Worm (Caenorhabditis elegans): Measurements from ENCODE around the gene T11F9.21.
"Not testable (repeated sequence)": the region's sequence is repeated elsewhere in the genome, so short reads cannot be mapped to it uniquely, and the experiment has no call there.

DNA sequence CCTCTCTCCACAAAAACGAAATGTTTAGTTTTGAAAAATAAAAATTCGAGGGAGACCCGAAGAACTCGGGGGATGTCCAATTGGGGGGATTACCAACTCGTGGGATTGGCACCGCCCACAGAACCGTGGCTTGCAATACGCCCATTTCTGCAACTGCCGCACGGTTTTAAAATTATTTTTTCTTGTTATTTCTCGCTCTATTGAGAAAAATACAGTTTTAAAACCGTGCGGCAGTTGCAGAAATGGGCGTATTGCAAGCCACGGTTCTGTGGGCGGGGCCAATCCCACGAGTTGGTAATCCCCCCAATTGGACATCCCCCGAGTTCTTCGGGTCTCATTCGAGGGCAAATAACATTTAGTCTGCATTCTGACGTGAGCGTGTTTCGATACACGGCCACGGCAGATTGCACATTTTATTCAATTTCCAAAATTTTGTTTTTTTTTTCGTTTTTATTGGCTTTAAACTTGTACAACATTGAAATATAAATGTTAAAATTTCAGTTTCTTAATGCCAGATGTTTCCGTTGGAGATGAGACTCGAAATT lies 12.4 kb downstream of the T11F9.21 start, which contains the start of the genes C55A6.1 and C55A6.10:
- TF ChIP-seq aly-1 (tag; optimal IDR thresholded peaks at IDR 0.05); ceh-13 (GFP tag; optimal IDR thresholded peaks at IDR 0.05); flt-1 (GFP tag; IDR thresholded peaks at IDR 0.05); B0310.2 (tag; optimal IDR thresholded peaks at IDR 0.05); ama-1 (optimal IDR thresholded peaks at IDR 0.05); hnd-1 (tag; optimal IDR thresholded peaks at IDR 0.05); tra-4 (tag; optimal IDR thresholded peaks at IDR 0.05); F13C5.2 (tag; optimal IDR thresholded peaks at IDR 0.05); ceh-36 (tag; optimal IDR thresholded peaks at IDR 0.05); pes-1 (GFP tag; IDR thresholded peaks at IDR 0.05): not testable (repeated sequence)
- TF ChIP-seq scrt-1 (GFP tag; IDR thresholded peaks at IDR 0.05) (0 out of 2 replicates have a peak, but pooled peaks have one; percentile 53), tbx-11 (GFP tag; IDR thresholded peaks at IDR 0.05) (peak; percentile 62; the same call in 1 of the 2 replicates), ets-7 (tag; optimal IDR thresholded peaks at IDR 0.05) (peak; percentile 15), sea-1 (GFP tag; conservative IDR thresholded peaks at IDR 0.05) (peak; percentile 57; the same call in 1 of the 2 replicates)

Measured in whole organism, early embryonic.